Worm (Caenorhabditis elegans) whole organism, L4 larva: ENCODE data around the gene nep-10.

Source experiments
- R02D3.7 ChIP-seq: fragments of 150-350 bp; sonication (generic microtip); optimal IDR thresholded peaks from 3 replicates; lab custom pipeline; 2014; ENCODE audit warnings: missing biosample characterization, missing genetic modification characterization
- ceh-32 ChIP-seq: sonication (generic microtip); optimal IDR thresholded peaks from 2 replicates; lab custom pipeline; 2016; ENCODE audit warnings: mild to moderate bottlenecking, missing genetic modification characterization, missing compliant biosample characterization; ENCODE audit not compliant: poor library complexity
- daf-12 ChIP-seq: fragments of 150-350 bp; optimal IDR thresholded peaks from 2 replicates; lab custom pipeline; 2014; ENCODE audit warnings: missing biosample characterization, missing genetic modification reagents, missing genetic modification characterization
- lin-1 ChIP-seq: fragments of 200-800 bp; sonication (Bioruptor generic); IDR thresholded peaks from 2 replicates; pipeline ENCODE4 v1.3.6; 2022; ENCODE audit warnings: missing genetic modification reagents, missing genetic modification characterization, missing compliant biosample characterization
- lin-15B ChIP-seq: fragments of 150-350 bp; sonication (generic microtip); optimal IDR thresholded peaks from 3 replicates; lab custom pipeline; 2014; ENCODE audit warnings: missing biosample characterization, missing genetic modification characterization
- lin-29 ChIP-seq: fragments of 200-800 bp; sonication (Bioruptor generic); IDR thresholded peaks from 2 replicates; pipeline ENCODE4 v1.3.6; 2022; ENCODE audit warnings: missing genetic modification reagents, missing genetic modification characterization, missing compliant biosample characterization
- mdl-1 ChIP-seq, 2 experiments: fragments of 150-350 bp in 1 of 2; sonication (generic microtip) in 1 of 2; optimal IDR thresholded peaks; 2 replicates each; lab custom pipeline; 2014 to 2017; ENCODE audit warnings: missing biosample characterization in 2 of 2, missing genetic modification characterization in 2 of 2
- nhr-77 ChIP-seq: fragments of 150-350 bp; optimal IDR thresholded peaks from 2 replicates; lab custom pipeline; 2014; ENCODE audit warnings: missing biosample characterization, missing genetic modification characterization
- pha-4 ChIP-seq, 2 experiments: fragments of 150-350 bp in 1 of 2; fragments of 200-800 bp in 1 of 2; sonication (Bioruptor generic) in 1 of 2; IDR thresholded peaks in 1 of 2; optimal IDR thresholded peaks in 1 of 2; 2 replicates each; pipeline versions ENCODE4 v1.3.6 to Lab custom; 2014 to 2022; ENCODE audit warnings: missing genetic modification characterization in 2 of 2, missing genetic modification reagents in 2 of 2, missing biosample characterization in 1 of 2, missing compliant biosample characterization in 1 of 2
- snpc-4 ChIP-seq: fragments of 150-350 bp; optimal IDR thresholded peaks from 2 replicates; lab custom pipeline; 2014; ENCODE audit warnings: missing biosample characterization, missing genetic modification characterization
- unc-130 ChIP-seq: sonication (generic microtip); optimal IDR thresholded peaks from 2 replicates; lab custom pipeline; 2016; ENCODE audit warnings: missing genetic modification reagents, missing genetic modification characterization, missing compliant biosample characterization
- unc-62 ChIP-seq, 3 experiments: fragments of 150-350 bp in 1 of 3; sonication (generic microtip); optimal IDR thresholded peaks in 2 of 3; peaks in 1 of 3; 1 replicate in 1 of 3; 2 replicates in 2 of 3; lab custom pipeline; 2014 to 2017; ENCODE audit warnings: missing biosample characterization in 3 of 3, missing genetic modification characterization in 3 of 3, missing genetic modification reagents in 3 of 3, missing genotype in 1 of 3
- vab-7 ChIP-seq: fragments of 200-800 bp; sonication (Bioruptor generic); IDR thresholded peaks from 2 replicates; pipeline ENCODE4 v1.3.6; 2022; ENCODE audit warnings: missing genetic modification reagents, missing genetic modification characterization, missing compliant biosample characterization

ce11 chrII:3443154-3443553 is 40.4 kb upstream of the nep-10 start, which contains the start of gene C16C8.22:
- TF ChIP-seq mdl-1 (tag; optimal IDR thresholded peaks at IDR 0.05; lab: Kevin White, UChicago), result no peak
- no peak for TF ChIP-seq pha-4 (GFP tag; IDR thresholded peaks at IDR 0.05; lab: Robert Waterston, UW)
- no peak for TF ChIP-seq pha-4 (tag; optimal IDR thresholded peaks at IDR 0.05; lab: Kevin White, UChicago)
- no peak for TF ChIP-seq nhr-77 (tag; lab: Kevin White, UChicago)
- TF ChIP-seq daf-12 (tag; lab: Kevin White, UChicago), result no peak
- no peak for TF ChIP-seq lin-15B (tag; lab: Kevin White, UChicago)
- no peak for TF ChIP-seq vab-7 (GFP tag; lab: Robert Waterston, UW)
- no peak for TF ChIP-seq snpc-4
- TF ChIP-seq unc-62 (GFP tag; optimal IDR thresholded peaks at IDR 0.05 in 1 of 2; lab: Kevin White, UChicago), result no peak
- no peak for TF ChIP-seq unc-62 (tag; optimal IDR thresholded peaks at IDR 0.05; lab: Kevin White, UChicago)
- TF ChIP-seq lin-29, result no peak
- TF ChIP-seq R02D3.7, result no peak
- TF ChIP-seq lin-1 (GFP tag; lab: Robert Waterston, UW), result no peak
- TF ChIP-seq ceh-32 (tag; lab: Kevin White, UChicago), result no peak
- no peak for TF ChIP-seq unc-130 (GFP tag; lab: Kevin White, UChicago)
